Fruit fly (Drosophila melanogaster) whole organism, wandering third instar larva: ENCODE data around the gene Gbp3.

Source experiments
- CG32264 ChIP-seq: fragments of 200-800 bp; sonication (Bioruptor generic); optimal IDR thresholded peaks from 2 replicates; lab custom pipeline; 2016; ENCODE audit warnings: missing biosample characterization, missing genetic modification characterization
- CG9705 ChIP-seq: fragments of 200-800 bp; sonication (Bioruptor generic); optimal IDR thresholded peaks from 2 replicates; lab custom pipeline; 2018; ENCODE audit warnings: missing biosample characterization, mild to moderate bottlenecking, missing genetic modification characterization
- CrebA ChIP-seq: fragments of 200-800 bp; sonication (Bioruptor generic); optimal IDR thresholded peaks from 2 replicates; lab custom pipeline; 2016; ENCODE audit warnings: missing biosample characterization, mild to moderate bottlenecking, missing genetic modification characterization, borderline replicate concordance
- Dfd ChIP-seq: fragments of >200 bp; optimal IDR thresholded peaks from 2 replicates; lab custom pipeline; 2017; ENCODE audit warnings: missing biosample characterization, missing genetic modification characterization
- Dif ChIP-seq: fragments of 200-275, 200-300 bp; sonication (Bioruptor generic); optimal IDR thresholded peaks from 2 replicates; lab custom pipeline; 2018; ENCODE audit warnings: missing biosample characterization, missing genetic modification characterization; ENCODE audit not compliant: partially characterized antibody
- GATAd ChIP-seq: sonication (Bioruptor generic); optimal IDR thresholded peaks from 2 replicates; lab custom pipeline; 2016; ENCODE audit warnings: missing biosample characterization, missing genetic modification characterization
- HLH106 ChIP-seq: fragments of 200-800 bp; optimal IDR thresholded peaks from 3 replicates; lab custom pipeline; 2019; ENCODE audit warnings: missing biosample characterization, mild to moderate bottlenecking, missing genetic modification characterization, moderate library complexity
- Hnf4 ChIP-seq: fragments of 200-800 bp; sonication (Bioruptor generic); optimal IDR thresholded peaks from 2 replicates; lab custom pipeline; 2016; ENCODE audit warnings: missing biosample characterization, mild to moderate bottlenecking, missing genetic modification characterization
- Hr78 ChIP-seq: fragments of >200 bp; optimal IDR thresholded peaks from 2 replicates; lab custom pipeline; 2017; ENCODE audit warnings: missing biosample characterization, missing genetic modification characterization
- Hr83 ChIP-seq: fragments of 200-300 bp; sonication (Bioruptor generic); optimal IDR thresholded peaks from 2 replicates; lab custom pipeline; 2016; ENCODE audit warnings: missing biosample characterization, mild to moderate bottlenecking, missing genetic modification characterization, moderate library complexity; ENCODE audit not compliant: poor library complexity, severe bottlenecking
- Jra ChIP-seq: sonication (Bioruptor generic); optimal IDR thresholded peaks from 2 replicates; lab custom pipeline; 2016; ENCODE audit warnings: missing biosample characterization, missing genetic modification characterization
- Mio ChIP-seq: sonication (Bioruptor generic); optimal IDR thresholded peaks from 2 replicates; lab custom pipeline; 2016; ENCODE audit warnings: missing biosample characterization, missing genetic modification characterization
- Myc ChIP-seq: fragments of >200 bp; optimal IDR thresholded peaks from 2 replicates; lab custom pipeline; 2017
- N ChIP-seq: fragments of >200 bp; optimal IDR thresholded peaks from 2 replicates; lab custom pipeline; 2018; ENCODE audit warnings: missing biosample characterization, missing external identifiers, missing genetic modification characterization
- OdsH ChIP-seq: fragments of 200-800 bp; sonication (Bioruptor generic); optimal IDR thresholded peaks from 2 replicates; lab custom pipeline; 2016; ENCODE audit warnings: missing biosample characterization, mild to moderate bottlenecking, missing genetic modification characterization
- Rel ChIP-seq, 2 experiments: fragments of 200-800 bp; sonication (Bioruptor generic) in 1 of 2; optimal IDR thresholded peaks; 2 replicates in 1 of 2; 3 replicates in 1 of 2; lab custom pipeline; 2016 to 2019; ENCODE audit warnings: mild to moderate bottlenecking in 2 of 2, missing biosample characterization in 2 of 2, missing genetic modification characterization in 2 of 2, moderate library complexity in 1 of 2
- Sp1 ChIP-seq: fragments of 200-800 bp; sonication (Bioruptor generic); optimal IDR thresholded peaks from 3 replicates; lab custom pipeline; 2019; ENCODE audit warnings: missing biosample characterization, mild to moderate bottlenecking, missing genetic modification characterization, moderate library complexity
- br ChIP-seq: fragments of 200-800 bp; sonication (Bioruptor generic); optimal IDR thresholded peaks from 2 replicates; lab custom pipeline; 2016; ENCODE audit warnings: missing biosample characterization, missing genetic modification characterization
- brk ChIP-seq: fragments of 200-800 bp; sonication (Bioruptor generic); optimal IDR thresholded peaks from 2 replicates; lab custom pipeline; 2016; ENCODE audit warnings: missing biosample characterization, mild to moderate bottlenecking, missing genetic modification characterization
- dl ChIP-seq, 2 experiments: fragments of 175-275, 200-275 bp in 1 of 2; fragments of 200-275 bp in 1 of 2; sonication (Bioruptor generic); optimal IDR thresholded peaks; lab custom pipeline; 2018; ENCODE audit warnings: mild to moderate bottlenecking in 2 of 2, missing biosample characterization in 2 of 2, missing genetic modification characterization in 2 of 2, moderate library complexity in 2 of 2; ENCODE audit not compliant: partially characterized antibody in 2 of 2, insufficient read depth in 1 of 2
- dmrt93B ChIP-seq: fragments of 200-800 bp; sonication (Bioruptor generic); optimal IDR thresholded peaks from 2 replicates; lab custom pipeline; 2018; ENCODE audit warnings: missing biosample characterization, mild to moderate bottlenecking, missing genetic modification characterization
- dsf ChIP-seq: sonication (Bioruptor generic); optimal IDR thresholded peaks from 2 replicates; lab custom pipeline; 2016; ENCODE audit warnings: missing biosample characterization, missing genetic modification characterization, borderline replicate concordance
- ey ChIP-seq: fragments of 200-800 bp; sonication (Bioruptor generic); optimal IDR thresholded peaks from 2 replicates; lab custom pipeline; 2016; ENCODE audit warnings: missing biosample characterization, missing genetic modification characterization
- foxo ChIP-seq, 2 experiments: fragments of 200-800 bp; sonication (Bioruptor generic); optimal IDR thresholded peaks; 2 replicates in 1 of 2; 3 replicates in 1 of 2; lab custom pipeline; 2016 to 2017; ENCODE audit warnings: missing biosample characterization in 2 of 2, missing genetic modification characterization in 2 of 2
- fru ChIP-seq: fragments of 200-800 bp; sonication (Bioruptor generic); optimal IDR thresholded peaks from 3 replicates; lab custom pipeline; 2016; ENCODE audit warnings: missing biosample characterization, mild to moderate bottlenecking, missing genetic modification characterization
- h ChIP-seq: fragments of 200-800 bp; sonication (Bioruptor generic); optimal IDR thresholded peaks from 3 replicates; lab custom pipeline; 2016; ENCODE audit warnings: missing biosample characterization, mild to moderate bottlenecking, missing genetic modification characterization
- jim ChIP-seq: fragments of 175-275, 200-325 bp; sonication (Bioruptor generic); optimal IDR thresholded peaks from 2 replicates; lab custom pipeline; 2016; ENCODE audit warnings: missing biosample characterization, mild to moderate bottlenecking, missing genetic modification characterization
- lola ChIP-seq: fragments of >200 bp; optimal IDR thresholded peaks from 2 replicates; lab custom pipeline; 2017; ENCODE audit warnings: missing biosample characterization, missing genetic modification characterization
- psq ChIP-seq: fragments of 200-800 bp; sonication (Bioruptor generic); optimal IDR thresholded peaks from 3 replicates; lab custom pipeline; 2017; ENCODE audit warnings: missing biosample characterization, mild to moderate bottlenecking, missing genetic modification characterization, moderate library complexity
- rgr ChIP-seq: fragments of 200-800 bp; sonication (Bioruptor generic); optimal IDR thresholded peaks from 3 replicates; lab custom pipeline; 2016; ENCODE audit warnings: missing biosample characterization, mild to moderate bottlenecking, missing genetic modification characterization
- sage ChIP-seq: fragments of 200-800 bp; sonication (Bioruptor generic); optimal IDR thresholded peaks from 2 replicates; lab custom pipeline; 2016; ENCODE audit warnings: missing biosample characterization, mild to moderate bottlenecking, missing genetic modification characterization
- sv ChIP-seq: fragments of 200-800 bp; sonication (Bioruptor generic); optimal IDR thresholded peaks from 3 replicates; lab custom pipeline; 2016; ENCODE audit warnings: missing biosample characterization, missing genetic modification characterization
- tai ChIP-seq: sonication (Bioruptor generic); optimal IDR thresholded peaks from 2 replicates; lab custom pipeline; 2016; ENCODE audit warnings: missing biosample characterization, missing genetic modification characterization
- usp ChIP-seq: fragments of >200 bp; optimal IDR thresholded peaks from 2 replicates; lab custom pipeline; 2017; ENCODE audit warnings: missing biosample characterization, missing genetic modification characterization
- woc ChIP-seq: sonication (Bioruptor generic); optimal IDR thresholded peaks from 2 replicates; lab custom pipeline; 2016; ENCODE audit warnings: missing biosample characterization, mild to moderate bottlenecking, missing genetic modification characterization

Gene Gbp3

dm6 chr3R:23010406-23010805 is 33.3 kb downstream of the Gbp3 start, which contains the start of gene CG34375:
CG34375 (minus strand) TSS chr3R:23010562.
- TF ChIP-seq psq (no peak), sage (GFP tag; lab: Kevin White, UChicago) (no peak), h (no peak), GATAd (GFP tag; lab: Kevin White, UChicago) (no peak), dl (GFP tag; optimal IDR thresholded peaks at IDR 0.05; lab: Kevin White, UChicago; ENCODE audit: insufficient read depth in 1 of 2, partially characterized antibody in 2 of 2) (no peak), ey (GFP tag; lab: Kevin White, UChicago) (no peak), CG32264 (GFP tag; lab: Kevin White, UChicago) (no peak), Myc (lab: Kevin White, UChicago) (no peak), rgr (GFP tag; lab: Kevin White, UChicago) (no peak)

DNA sequence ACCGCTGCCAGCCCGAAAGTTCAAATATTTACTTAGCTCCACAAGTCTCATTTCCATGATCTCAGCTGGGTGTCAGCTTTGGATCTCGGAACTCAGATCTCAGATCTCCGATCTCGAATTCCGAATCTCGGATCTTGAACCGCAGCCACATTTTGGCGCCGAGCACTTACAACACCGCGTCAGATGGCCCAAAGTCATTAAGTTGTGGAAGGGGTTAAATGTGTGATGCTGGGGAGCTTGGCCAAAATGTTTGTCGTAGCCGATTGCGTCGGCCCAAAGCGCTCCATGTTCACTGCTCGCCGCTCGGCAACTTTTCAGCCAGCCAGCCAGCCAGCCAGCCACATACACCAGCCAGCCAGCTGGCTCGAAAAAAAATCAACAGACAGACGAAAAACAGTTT is 34.9 kb downstream of the Gbp3 start, which contains the start of gene CG6688:
Gene CG6688, plus strand, starts transcription at position 396 of the 400 bp plus-strand sequence.
- TF ChIP-seq jim (no peak), Hr78 (GFP tag; lab: Kevin White, UChicago) (no peak), Jra (no peak), CG9705 (GFP tag; lab: Kevin White, UChicago) (no peak), Myc (lab: Kevin White, UChicago) (no peak), dsf (GFP tag; lab: Kevin White, UChicago) (no peak), HLH106 (tag; lab: Kevin White, UChicago) (no peak), lola (GFP tag; lab: Kevin White, UChicago) (no peak), usp (GFP tag; lab: Kevin White, UChicago) (no peak)

DNA sequence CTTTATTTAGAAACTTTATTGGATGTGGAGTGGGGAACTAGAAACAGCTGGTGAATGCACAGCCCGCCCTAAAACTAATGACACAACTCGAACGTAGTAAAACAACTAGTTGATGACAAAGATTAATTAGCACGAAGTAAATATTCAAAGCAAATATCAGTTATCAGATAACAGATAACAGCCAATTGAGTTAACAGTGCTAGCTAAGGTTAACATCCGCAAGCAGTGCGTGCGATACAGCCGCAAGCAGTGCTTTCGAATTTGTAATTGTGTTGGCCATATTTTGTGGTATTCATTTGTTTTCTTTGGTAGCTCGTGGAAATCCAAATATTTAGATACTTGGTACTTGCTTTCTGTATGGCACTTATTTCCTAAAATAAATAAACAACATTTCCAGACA is 36.4 kb downstream of the Gbp3 start:
- TF ChIP-seq CrebA (GFP tag; lab: Kevin White, UChicago) (no peak), Sp1 (no peak), Mio (GFP tag; lab: Kevin White, UChicago) (no peak), jim (no peak), ey (GFP tag; lab: Kevin White, UChicago) (no peak), br (GFP tag; lab: Kevin White, UChicago) (no peak), sv (GFP tag; lab: Kevin White, UChicago) (no peak), N (GFP tag; lab: Kevin White, UChicago) (no peak), Dif (GFP tag; lab: Kevin White, UChicago) (no peak), dmrt93B (GFP tag; lab: Kevin White, UChicago) (no peak), OdsH (GFP tag; lab: Kevin White, UChicago) (no peak), foxo (GFP tag; optimal IDR thresholded peaks at IDR 0.05; lab: Kevin White, UChicago) (no peak), dl (GFP tag; optimal IDR thresholded peaks at IDR 0.05; lab: Kevin White, UChicago; ENCODE audit: insufficient read depth in 1 of 2, partially characterized antibody in 2 of 2) (no peak), tai (GFP tag; lab: Kevin White, UChicago) (no peak), CG9705 (GFP tag; lab: Kevin White, UChicago) (no peak), Rel (GFP tag; optimal IDR thresholded peaks at IDR 0.05; lab: Kevin White, UChicago) (no peak), Rel (tag; optimal IDR thresholded peaks at IDR 0.05; lab: Kevin White, UChicago) (no peak), brk (GFP tag; lab: Kevin White, UChicago) (no peak), Jra (no peak), Hr83 (GFP tag; lab: Kevin White, UChicago) (no peak)

DNA sequence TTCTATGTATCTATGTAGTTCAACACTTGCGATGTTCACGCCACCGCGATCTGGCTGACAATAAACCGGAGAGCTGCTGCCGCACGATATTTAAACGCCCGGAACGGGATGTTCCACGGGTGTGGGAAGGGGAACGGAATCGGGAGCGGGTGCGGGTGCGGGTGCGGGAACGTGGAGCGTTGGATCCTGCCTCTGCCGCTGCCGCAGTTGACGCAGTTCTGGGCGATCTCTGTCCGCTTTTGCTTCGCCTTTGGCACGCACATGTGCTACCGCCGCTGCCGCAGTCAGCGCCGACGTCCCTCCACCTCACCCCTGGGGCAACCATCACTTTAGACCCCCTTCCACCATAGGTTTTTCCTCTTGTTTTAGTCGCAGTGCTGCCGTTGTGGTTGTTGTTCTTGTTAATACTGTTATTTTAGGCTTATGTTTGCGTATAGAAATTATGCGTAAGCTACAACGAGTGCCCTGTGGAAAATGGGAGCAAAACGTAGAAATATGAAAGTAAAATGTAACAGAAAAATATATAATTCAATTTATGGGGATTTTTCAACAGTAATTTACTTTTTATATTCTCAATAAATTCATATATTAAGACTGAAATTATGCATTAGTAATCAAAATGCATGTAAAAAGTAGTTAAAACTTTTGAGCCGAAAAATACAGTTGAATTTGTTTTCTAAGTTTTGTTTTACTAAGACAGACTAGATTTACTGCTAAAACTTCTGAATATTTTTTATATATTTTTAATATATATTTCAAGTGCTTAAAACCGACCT is 49.8 kb downstream of the Gbp3 start, which contains the start of gene lmd:
Gene lmd, minus strand, starts transcription at position 62 of the 776 bp plus-strand sequence.
- TF ChIP-seq HLH106 (tag; lab: Kevin White, UChicago) (no peak), CG32264 (GFP tag; lab: Kevin White, UChicago) (no peak), psq (no peak), dl (GFP tag; optimal IDR thresholded peaks at IDR 0.05; lab: Kevin White, UChicago; ENCODE audit: insufficient read depth in 1 of 2, partially characterized antibody in 2 of 2) (no peak), Hnf4 (no peak), rgr (GFP tag; lab: Kevin White, UChicago) (no peak), Dif (GFP tag; lab: Kevin White, UChicago) (no peak), ey (GFP tag; lab: Kevin White, UChicago) (no peak), tai (GFP tag; lab: Kevin White, UChicago) (no peak), dsf (GFP tag; lab: Kevin White, UChicago) (no peak), Rel (GFP tag; optimal IDR thresholded peaks at IDR 0.05; lab: Kevin White, UChicago) (no peak), Rel (tag; optimal IDR thresholded peaks at IDR 0.05; lab: Kevin White, UChicago) (no peak), Jra (no peak), fru (GFP tag; lab: Kevin White, UChicago) (no peak), dmrt93B (GFP tag; lab: Kevin White, UChicago) (no peak), foxo (GFP tag; optimal IDR thresholded peaks at IDR 0.05; lab: Kevin White, UChicago) (no peak), woc (GFP tag; lab: Kevin White, UChicago) (no peak), jim (no peak), usp (GFP tag; lab: Kevin White, UChicago) (no peak), Dfd (no peak)
